Worm (Caenorhabditis elegans) whole organism, L2 larva: ENCODE measurements around the gene oac-32.

Source experiments
- Y55F3AM.14 ChIP-seq: fragments of 200-800 bp; sonication (Bioruptor generic); optimal IDR thresholded peaks from 2 replicates; lab custom pipeline; 2018; ENCODE audit warnings: mild to moderate bottlenecking, missing genetic modification characterization, missing compliant biosample characterization
- aly-2 ChIP-seq: fragments of 150-350 bp; optimal IDR thresholded peaks from 2 replicates; lab custom pipeline; 2014; ENCODE audit warnings: missing biosample characterization, missing genetic modification characterization
- ama-1 ChIP-seq: fragments of 150-350 bp; optimal IDR thresholded peaks from 2 replicates; lab custom pipeline; 2018; ENCODE audit warnings: inconsistent platforms
- ceh-82 ChIP-seq: fragments of 150-350 bp; optimal IDR thresholded peaks from 2 replicates; lab custom pipeline; 2014; ENCODE audit warnings: missing biosample characterization, missing genetic modification characterization
- elt-1 ChIP-seq: fragments of 150-350 bp; optimal IDR thresholded peaks from 2 replicates; lab custom pipeline; 2014; ENCODE audit warnings: missing biosample characterization, missing genetic modification characterization
- lin-11 ChIP-seq: fragments of 150-350 bp; sonication (generic microtip); optimal IDR thresholded peaks from 2 replicates; lab custom pipeline; 2014; ENCODE audit warnings: missing biosample characterization, missing genetic modification characterization, inconsistent platforms, mixed read lengths
- lin-13 ChIP-seq: fragments of 150-350 bp; optimal IDR thresholded peaks from 2 replicates; lab custom pipeline; 2014; ENCODE audit warnings: missing biosample characterization, missing genetic modification reagents, missing genetic modification characterization
- nhr-6 ChIP-seq: fragments of 150-350 bp; optimal IDR thresholded peaks from 2 replicates; lab custom pipeline; 2014; ENCODE audit warnings: missing biosample characterization, missing genetic modification characterization
- skn-1 ChIP-seq: sonication (generic microtip); optimal IDR thresholded peaks from 2 replicates; lab custom pipeline; 2017; ENCODE audit warnings: missing biosample characterization, missing genetic modification characterization
- snpc-4 ChIP-seq: fragments of 150-350 bp; optimal IDR thresholded peaks from 2 replicates; lab custom pipeline; 2014; ENCODE audit warnings: missing biosample characterization, missing genetic modification characterization
- unc-62 ChIP-seq: fragments of 150-350 bp; optimal IDR thresholded peaks from 2 replicates; lab custom pipeline; 2014; ENCODE audit warnings: missing biosample characterization, missing genetic modification reagents, missing genetic modification characterization
- zag-1 ChIP-seq: fragments of 150-350 bp; optimal IDR thresholded peaks from 2 replicates; lab custom pipeline; 2014; ENCODE audit warnings: missing biosample characterization, missing genetic modification characterization

DNA sequence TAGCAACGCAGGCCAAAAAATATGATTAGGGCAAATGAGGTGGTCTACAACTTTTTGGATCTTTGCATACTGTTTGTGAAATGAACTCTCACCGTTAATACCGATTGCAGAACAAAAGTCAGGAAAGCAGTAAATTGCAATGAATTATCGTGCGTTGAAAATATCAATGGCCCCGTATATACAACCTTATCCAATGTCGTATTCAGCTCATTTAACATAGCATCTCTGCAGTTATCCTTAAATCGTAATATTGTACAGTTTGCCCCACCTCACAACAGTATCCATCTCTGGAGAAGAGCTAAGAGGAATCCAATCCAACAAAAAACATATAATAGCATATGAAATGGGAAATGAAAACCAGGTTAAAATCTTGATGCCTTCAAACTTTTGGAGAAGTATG is 13.1 kb downstream of the oac-32 start:
- TF ChIP-seq nhr-6 (tag; lab: Kevin White, UChicago) (no peak), zag-1 (tag; lab: Kevin White, UChicago) (no peak), lin-13 (GFP tag; lab: Kevin White, UChicago) (no peak), snpc-4 (tag; lab: Kevin White, UChicago) (no peak), ceh-82 (tag; lab: Kevin White, UChicago) (no peak), skn-1 (tag; lab: Kevin White, UChicago) (no peak), unc-62 (GFP tag; lab: Kevin White, UChicago) (no peak), aly-2 (no peak), Y55F3AM.14 (GFP tag; lab: Kevin White, UChicago) (no peak), lin-11 (tag; lab: Kevin White, UChicago) (no peak), ama-1 (lab: Kevin White, UChicago) (no peak), elt-1 (tag; lab: Kevin White, UChicago) (no peak)
